Worm (Caenorhabditis elegans) whole organism, mixed stage, embryonic: Measurements from ENCODE around the gene wdr-5.3.

ENCODE experiments used
- M03D4.4 ChIP-seq: sonication (generic microtip); optimal IDR thresholded peaks from 2 replicates; lab custom pipeline; 2017; ENCODE audit warnings: mild to moderate bottlenecking, missing genetic modification characterization, missing compliant biosample characterization
- ceh-39 ChIP-seq: fragments of 150-350 bp; optimal IDR thresholded peaks from 2 replicates; lab custom pipeline; 2014; ENCODE audit warnings: missing biosample characterization, missing genetic modification characterization
- ceh-83 ChIP-seq: fragments of 200-800 bp; sonication (Bioruptor generic); optimal IDR thresholded peaks from 2 replicates; lab custom pipeline; 2018; ENCODE audit warnings: mild to moderate bottlenecking, missing genetic modification characterization, missing compliant biosample characterization
- ces-1 ChIP-seq: fragments of 150-350 bp; optimal IDR thresholded peaks from 2 replicates; lab custom pipeline; 2014; ENCODE audit warnings: missing biosample characterization, missing genetic modification reagents, missing genetic modification characterization
- drap-1 ChIP-seq: fragments of 200-800 bp; sonication (Bioruptor generic); optimal IDR thresholded peaks from 3 replicates; lab custom pipeline; 2018; ENCODE audit warnings: mild to moderate bottlenecking, missing genetic modification characterization, missing compliant biosample characterization
- elt-1 ChIP-seq: sonication (generic microtip); optimal IDR thresholded peaks from 2 replicates; lab custom pipeline; 2017; ENCODE audit warnings: missing genetic modification characterization, mild to moderate bottlenecking, missing compliant biosample characterization, antibody characterized with exemption, moderate library complexity, borderline replicate concordance; ENCODE audit not compliant: insufficient read depth
- flh-1 ChIP-seq: fragments of 200-800 bp; sonication (Bioruptor generic); optimal IDR thresholded peaks from 2 replicates; lab custom pipeline; 2018; ENCODE audit warnings: mild to moderate bottlenecking, missing genetic modification characterization, moderate library complexity, missing compliant biosample characterization
- ham-2 ChIP-seq: fragments of 200-800 bp; sonication (Bioruptor generic); optimal IDR thresholded peaks from 2 replicates; lab custom pipeline; 2018; ENCODE audit warnings: mild to moderate bottlenecking, missing genetic modification characterization, missing compliant biosample characterization
- hlh-1 ChIP-seq: fragments of 150-350 bp; optimal IDR thresholded peaks from 2 replicates; lab custom pipeline; 2014; ENCODE audit warnings: missing biosample characterization, missing genetic modification reagents, missing genetic modification characterization
- lin-13 ChIP-seq: fragments of 150-350 bp; optimal IDR thresholded peaks from 2 replicates; lab custom pipeline; 2014; ENCODE audit warnings: missing biosample characterization, missing genetic modification characterization
- lin-32 ChIP-seq: fragments of 200-800 bp; sonication (Bioruptor generic); optimal IDR thresholded peaks from 2 replicates; lab custom pipeline; 2018; ENCODE audit warnings: mild to moderate bottlenecking, missing genetic modification characterization, missing compliant biosample characterization
- lsy-2 ChIP-seq: fragments of 150-350 bp; optimal IDR thresholded peaks from 2 replicates; lab custom pipeline; 2014; ENCODE audit warnings: missing biosample characterization, missing genetic modification characterization
- mab-5 ChIP-seq: fragments of 150-350 bp; optimal IDR thresholded peaks from 2 replicates; lab custom pipeline; 2014; ENCODE audit warnings: missing biosample characterization, missing genetic modification characterization
- mep-1 ChIP-seq: fragments of 150-350 bp; optimal IDR thresholded peaks from 2 replicates; lab custom pipeline; 2017; ENCODE audit warnings: missing biosample characterization, missing genetic modification reagents, missing genetic modification characterization, inconsistent platforms
- mls-2 ChIP-seq: sonication (generic microtip); optimal IDR thresholded peaks from 2 replicates; lab custom pipeline; 2016; ENCODE audit warnings: mild to moderate bottlenecking, missing genetic modification characterization, moderate library complexity, missing compliant biosample characterization
- nhr-2 ChIP-seq: fragments of 150-350 bp; optimal IDR thresholded peaks from 2 replicates; lab custom pipeline; 2014; ENCODE audit warnings: missing biosample characterization, missing genetic modification characterization
- nhr-237 ChIP-seq: fragments of 150-350 bp; optimal IDR thresholded peaks from 2 replicates; lab custom pipeline; 2014; ENCODE audit warnings: missing biosample characterization, missing genetic modification characterization
- nhr-28 ChIP-seq: fragments of 150-350 bp; optimal IDR thresholded peaks from 2 replicates; lab custom pipeline; 2014; ENCODE audit warnings: missing biosample characterization, missing genetic modification characterization
- nhr-76 ChIP-seq: sonication (generic microtip); optimal IDR thresholded peaks from 2 replicates; lab custom pipeline; 2017; ENCODE audit warnings: missing biosample characterization, missing genetic modification characterization
- pha-4 ChIP-seq: fragments of 150-350 bp; optimal IDR thresholded peaks from 2 replicates; lab custom pipeline; 2018; ENCODE audit warnings: missing biosample characterization, missing genetic modification reagents, missing genetic modification characterization
- sem-2 ChIP-seq: fragments of 200-800 bp; sonication (Bioruptor generic); optimal IDR thresholded peaks from 2 replicates; lab custom pipeline; 2018; ENCODE audit warnings: mild to moderate bottlenecking, missing genetic modification characterization, missing compliant biosample characterization
- sptf-1 ChIP-seq: sonication (generic microtip); optimal IDR thresholded peaks from 2 replicates; lab custom pipeline; 2017; ENCODE audit warnings: mild to moderate bottlenecking, missing genetic modification characterization, moderate library complexity, missing compliant biosample characterization
- unc-120 ChIP-seq: sonication (generic microtip); optimal IDR thresholded peaks from 2 replicates; lab custom pipeline; 2017; ENCODE audit warnings: missing genetic modification characterization, missing compliant biosample characterization; ENCODE audit not compliant: poor library complexity, severe bottlenecking
- unc-39 ChIP-seq: fragments of 150-350 bp; optimal IDR thresholded peaks from 2 replicates; lab custom pipeline; 2014; ENCODE audit warnings: missing biosample characterization, missing genetic modification characterization
- unc-62 ChIP-seq: fragments of 150-350 bp; optimal IDR thresholded peaks from 2 replicates; lab custom pipeline; 2014; ENCODE audit warnings: missing biosample characterization, missing genetic modification reagents, missing genetic modification characterization
- zip-8 ChIP-seq: fragments of 150-350 bp; optimal IDR thresholded peaks from 2 replicates; lab custom pipeline; 2014; ENCODE audit warnings: missing biosample characterization, missing genetic modification characterization
- ztf-11 ChIP-seq: fragments of 150-350 bp; optimal IDR thresholded peaks from 2 replicates; lab custom pipeline; 2014; ENCODE audit warnings: missing biosample characterization, missing genetic modification characterization

wdr-5.3 gene

ce11 chrV:10719019-10719832, 17.7 kb upstream of the wdr-5.3 start:
- TF ChIP-seq hlh-1 (tag; lab: Kevin White, UChicago) (peak; percentile 22), pha-4 (tag; lab: Kevin White, UChicago) (no peak), unc-120 (tag; lab: Kevin White, UChicago) (peak; percentile 52)

ce11 chrV:10719833-10720170, 17.1 kb upstream of the wdr-5.3 start:
- TF ChIP-seq lsy-2 (no peak), hlh-1 (tag; lab: Kevin White, UChicago) (peak; percentile 29), lin-13 (tag; lab: Kevin White, UChicago) (no peak), ham-2 (GFP tag; lab: Kevin White, UChicago) (peak; percentile 39)

ce11 chrV:10720303-10720847, 16.5 kb upstream of the wdr-5.3 start:
- TF ChIP-seq hlh-1 (tag; lab: Kevin White, UChicago): peak; percentile 98
- TF ChIP-seq pha-4 (tag; lab: Kevin White, UChicago): no peak
- TF ChIP-seq drap-1 (GFP tag; lab: Kevin White, UChicago): no peak
- no peak for TF ChIP-seq mep-1 (tag; lab: Kevin White, UChicago)
- TF ChIP-seq M03D4.4 (tag; lab: Kevin White, UChicago): no peak
- no peak for TF ChIP-seq unc-120 (tag; lab: Kevin White, UChicago)
- no peak for TF ChIP-seq zip-8 (tag; lab: Kevin White, UChicago)
- peak; percentile 65 for TF ChIP-seq mab-5
- TF ChIP-seq elt-1 (tag; lab: Kevin White, UChicago): peak; percentile 68
- no peak for TF ChIP-seq ceh-39 (tag; lab: Kevin White, UChicago)
- no peak for TF ChIP-seq nhr-76 (tag; lab: Kevin White, UChicago)
- peak; percentile 79 for TF ChIP-seq nhr-2 (tag; lab: Kevin White, UChicago)
- TF ChIP-seq nhr-237 (tag; lab: Kevin White, UChicago): no peak
- no peak for TF ChIP-seq unc-39 (tag; lab: Kevin White, UChicago)
- TF ChIP-seq ztf-11: no peak
- peak; percentile 82 for TF ChIP-seq unc-62 (GFP tag; lab: Kevin White, UChicago)
- no peak for TF ChIP-seq flh-1 (GFP tag; lab: Kevin White, UChicago)
- TF ChIP-seq mls-2 (tag; lab: Kevin White, UChicago): no peak
- TF ChIP-seq ces-1 (GFP tag; lab: Kevin White, UChicago): peak; percentile 16
- no peak for TF ChIP-seq nhr-28 (tag; lab: Kevin White, UChicago)
- no peak for TF ChIP-seq sptf-1 (tag; lab: Kevin White, UChicago)

ce11 chrV:10720876-10721275, 16.0 kb upstream of the wdr-5.3 start:
- TF ChIP-seq nhr-2 (tag; lab: Kevin White, UChicago): no peak
- no peak for TF ChIP-seq elt-1 (tag; lab: Kevin White, UChicago)
- TF ChIP-seq lin-13 (tag; lab: Kevin White, UChicago): no peak
- TF ChIP-seq lin-32 (GFP tag; lab: Kevin White, UChicago): no peak
- no peak for TF ChIP-seq nhr-28 (tag; lab: Kevin White, UChicago)
- no peak for TF ChIP-seq drap-1 (GFP tag; lab: Kevin White, UChicago)
- TF ChIP-seq flh-1 (GFP tag; lab: Kevin White, UChicago): no peak
- TF ChIP-seq M03D4.4 (tag; lab: Kevin White, UChicago): no peak
- TF ChIP-seq sptf-1 (tag; lab: Kevin White, UChicago): no peak
- no peak for TF ChIP-seq ceh-83
- no peak for TF ChIP-seq lsy-2
- TF ChIP-seq hlh-1 (tag; lab: Kevin White, UChicago): no peak
- TF ChIP-seq nhr-237 (tag; lab: Kevin White, UChicago): no peak
- TF ChIP-seq sem-2: no peak
- no peak for TF ChIP-seq unc-120 (tag; lab: Kevin White, UChicago)
- TF ChIP-seq mab-5: no peak
- no peak for TF ChIP-seq ztf-11
- TF ChIP-seq unc-62 (GFP tag; lab: Kevin White, UChicago): no peak

- TF ChIP-seq ham-2 (GFP tag; lab: Kevin White, UChicago): no peak
- peak; percentile 100 for TF ChIP-seq ces-1 (GFP tag; lab: Kevin White, UChicago)
Observed at ce11 chrV:10721304-10721703, 15.6 kb upstream of the wdr-5.3 start.
